Fruit fly (Drosophila melanogaster) whole organism, wandering third instar larva: ENCODE results near the gene Uro.
A peak's percentile ranks its signal among the peaks of the same experiment; 100 is the strongest.

Source experiments
- Abd-B ChIP-seq: fragments of >200 bp; optimal IDR thresholded peaks from 2 replicates; lab custom pipeline; 2017; ENCODE audit warnings: missing biosample characterization, missing genetic modification characterization
- CG32264 ChIP-seq: fragments of 200-800 bp; sonication (Bioruptor generic); optimal IDR thresholded peaks from 2 replicates; lab custom pipeline; 2016; ENCODE audit warnings: missing biosample characterization, missing genetic modification characterization
- CG9705 ChIP-seq: fragments of 200-800 bp; sonication (Bioruptor generic); optimal IDR thresholded peaks from 2 replicates; lab custom pipeline; 2018; ENCODE audit warnings: missing biosample characterization, mild to moderate bottlenecking, missing genetic modification characterization
- CrebA ChIP-seq: fragments of 200-800 bp; sonication (Bioruptor generic); optimal IDR thresholded peaks from 2 replicates; lab custom pipeline; 2016; ENCODE audit warnings: missing biosample characterization, mild to moderate bottlenecking, missing genetic modification characterization, borderline replicate concordance
- Dfd ChIP-seq: fragments of >200 bp; optimal IDR thresholded peaks from 2 replicates; lab custom pipeline; 2017; ENCODE audit warnings: missing biosample characterization, missing genetic modification characterization
- Dif ChIP-seq: fragments of 200-275, 200-300 bp; sonication (Bioruptor generic); optimal IDR thresholded peaks from 2 replicates; lab custom pipeline; 2018; ENCODE audit warnings: missing biosample characterization, missing genetic modification characterization; ENCODE audit not compliant: partially characterized antibody
- GATAd ChIP-seq: sonication (Bioruptor generic); optimal IDR thresholded peaks from 2 replicates; lab custom pipeline; 2016; ENCODE audit warnings: missing biosample characterization, missing genetic modification characterization
- HLH106 ChIP-seq: fragments of 200-800 bp; optimal IDR thresholded peaks from 3 replicates; lab custom pipeline; 2019; ENCODE audit warnings: missing biosample characterization, mild to moderate bottlenecking, missing genetic modification characterization, moderate library complexity
- Hnf4 ChIP-seq: fragments of 200-800 bp; sonication (Bioruptor generic); optimal IDR thresholded peaks from 2 replicates; lab custom pipeline; 2016; ENCODE audit warnings: missing biosample characterization, mild to moderate bottlenecking, missing genetic modification characterization
- Hr78 ChIP-seq: fragments of >200 bp; optimal IDR thresholded peaks from 2 replicates; lab custom pipeline; 2017; ENCODE audit warnings: missing biosample characterization, missing genetic modification characterization
- Hr83 ChIP-seq: fragments of 200-300 bp; sonication (Bioruptor generic); optimal IDR thresholded peaks from 2 replicates; lab custom pipeline; 2016; ENCODE audit warnings: missing biosample characterization, mild to moderate bottlenecking, missing genetic modification characterization, moderate library complexity; ENCODE audit not compliant: poor library complexity, severe bottlenecking
- Jra ChIP-seq: sonication (Bioruptor generic); optimal IDR thresholded peaks from 2 replicates; lab custom pipeline; 2016; ENCODE audit warnings: missing biosample characterization, missing genetic modification characterization
- Mio ChIP-seq: sonication (Bioruptor generic); optimal IDR thresholded peaks from 2 replicates; lab custom pipeline; 2016; ENCODE audit warnings: missing biosample characterization, missing genetic modification characterization
- Myc ChIP-seq: fragments of >200 bp; optimal IDR thresholded peaks from 2 replicates; lab custom pipeline; 2017
- N ChIP-seq: fragments of >200 bp; optimal IDR thresholded peaks from 2 replicates; lab custom pipeline; 2018; ENCODE audit warnings: missing biosample characterization, missing external identifiers, missing genetic modification characterization
- OdsH ChIP-seq: fragments of 200-800 bp; sonication (Bioruptor generic); optimal IDR thresholded peaks from 2 replicates; lab custom pipeline; 2016; ENCODE audit warnings: missing biosample characterization, mild to moderate bottlenecking, missing genetic modification characterization
- Rel ChIP-seq, 2 experiments: fragments of 200-800 bp; sonication (Bioruptor generic) in 1 of 2; optimal IDR thresholded peaks; 2 replicates in 1 of 2; 3 replicates in 1 of 2; lab custom pipeline; 2016 to 2019; ENCODE audit warnings: mild to moderate bottlenecking in 2 of 2, missing biosample characterization in 2 of 2, missing genetic modification characterization in 2 of 2, moderate library complexity in 1 of 2
- Sp1 ChIP-seq: fragments of 200-800 bp; sonication (Bioruptor generic); optimal IDR thresholded peaks from 3 replicates; lab custom pipeline; 2019; ENCODE audit warnings: missing biosample characterization, mild to moderate bottlenecking, missing genetic modification characterization, moderate library complexity
- Vsx2 ChIP-seq: fragments of 200-300, 225-300 bp; sonication (Bioruptor generic); optimal IDR thresholded peaks from 2 replicates; lab custom pipeline; 2018; ENCODE audit warnings: missing biosample characterization, missing genetic modification characterization; ENCODE audit not compliant: partially characterized antibody
- br ChIP-seq: fragments of 200-800 bp; sonication (Bioruptor generic); optimal IDR thresholded peaks from 2 replicates; lab custom pipeline; 2016; ENCODE audit warnings: missing biosample characterization, missing genetic modification characterization
- brk ChIP-seq: fragments of 200-800 bp; sonication (Bioruptor generic); optimal IDR thresholded peaks from 2 replicates; lab custom pipeline; 2016; ENCODE audit warnings: missing biosample characterization, mild to moderate bottlenecking, missing genetic modification characterization
- dl ChIP-seq, 2 experiments: fragments of 175-275, 200-275 bp in 1 of 2; fragments of 200-275 bp in 1 of 2; sonication (Bioruptor generic); optimal IDR thresholded peaks; lab custom pipeline; 2018; ENCODE audit warnings: mild to moderate bottlenecking in 2 of 2, missing biosample characterization in 2 of 2, missing genetic modification characterization in 2 of 2, moderate library complexity in 2 of 2; ENCODE audit not compliant: partially characterized antibody in 2 of 2, insufficient read depth in 1 of 2
- dmrt93B ChIP-seq: fragments of 200-800 bp; sonication (Bioruptor generic); optimal IDR thresholded peaks from 2 replicates; lab custom pipeline; 2018; ENCODE audit warnings: missing biosample characterization, mild to moderate bottlenecking, missing genetic modification characterization
- dsf ChIP-seq: sonication (Bioruptor generic); optimal IDR thresholded peaks from 2 replicates; lab custom pipeline; 2016; ENCODE audit warnings: missing biosample characterization, missing genetic modification characterization, borderline replicate concordance
- ey ChIP-seq: fragments of 200-800 bp; sonication (Bioruptor generic); optimal IDR thresholded peaks from 2 replicates; lab custom pipeline; 2016; ENCODE audit warnings: missing biosample characterization, missing genetic modification characterization
- foxo ChIP-seq, 2 experiments: fragments of 200-800 bp; sonication (Bioruptor generic); optimal IDR thresholded peaks; 2 replicates in 1 of 2; 3 replicates in 1 of 2; lab custom pipeline; 2016 to 2017; ENCODE audit warnings: missing biosample characterization in 2 of 2, missing genetic modification characterization in 2 of 2
- fru ChIP-seq: fragments of 200-800 bp; sonication (Bioruptor generic); optimal IDR thresholded peaks from 3 replicates; lab custom pipeline; 2016; ENCODE audit warnings: missing biosample characterization, mild to moderate bottlenecking, missing genetic modification characterization
- h ChIP-seq: fragments of 200-800 bp; sonication (Bioruptor generic); optimal IDR thresholded peaks from 3 replicates; lab custom pipeline; 2016; ENCODE audit warnings: missing biosample characterization, mild to moderate bottlenecking, missing genetic modification characterization
- jim ChIP-seq: fragments of 175-275, 200-325 bp; sonication (Bioruptor generic); optimal IDR thresholded peaks from 2 replicates; lab custom pipeline; 2016; ENCODE audit warnings: missing biosample characterization, mild to moderate bottlenecking, missing genetic modification characterization
- lola ChIP-seq: fragments of >200 bp; optimal IDR thresholded peaks from 2 replicates; lab custom pipeline; 2017; ENCODE audit warnings: missing biosample characterization, missing genetic modification characterization
- pan ChIP-seq: fragments of >200 bp; optimal IDR thresholded peaks from 2 replicates; lab custom pipeline; 2017
- psq ChIP-seq: fragments of 200-800 bp; sonication (Bioruptor generic); optimal IDR thresholded peaks from 3 replicates; lab custom pipeline; 2017; ENCODE audit warnings: missing biosample characterization, mild to moderate bottlenecking, missing genetic modification characterization, moderate library complexity
- rgr ChIP-seq: fragments of 200-800 bp; sonication (Bioruptor generic); optimal IDR thresholded peaks from 3 replicates; lab custom pipeline; 2016; ENCODE audit warnings: missing biosample characterization, mild to moderate bottlenecking, missing genetic modification characterization
- sage ChIP-seq: fragments of 200-800 bp; sonication (Bioruptor generic); optimal IDR thresholded peaks from 2 replicates; lab custom pipeline; 2016; ENCODE audit warnings: missing biosample characterization, mild to moderate bottlenecking, missing genetic modification characterization
- sv ChIP-seq: fragments of 200-800 bp; sonication (Bioruptor generic); optimal IDR thresholded peaks from 3 replicates; lab custom pipeline; 2016; ENCODE audit warnings: missing biosample characterization, missing genetic modification characterization
- tai ChIP-seq: sonication (Bioruptor generic); optimal IDR thresholded peaks from 2 replicates; lab custom pipeline; 2016; ENCODE audit warnings: missing biosample characterization, missing genetic modification characterization
- usp ChIP-seq: fragments of >200 bp; optimal IDR thresholded peaks from 2 replicates; lab custom pipeline; 2017; ENCODE audit warnings: missing biosample characterization, missing genetic modification characterization
- woc ChIP-seq: sonication (Bioruptor generic); optimal IDR thresholded peaks from 2 replicates; lab custom pipeline; 2016; ENCODE audit warnings: missing biosample characterization, mild to moderate bottlenecking, missing genetic modification characterization

The Uro gene

dm6 chr2L:7781165-7781564 is 1.3 kb downstream of the Uro start, which contains the start of gene CG7164:
TSS of gene CG7164 (plus strand) at chr2L:7781465.
- TF ChIP-seq lola (GFP tag; lab: Kevin White, UChicago) (no peak), br (GFP tag; lab: Kevin White, UChicago) (no peak), Vsx2 (GFP tag; lab: Kevin White, UChicago) (no peak), Hr83 (GFP tag; lab: Kevin White, UChicago) (no peak)

- TF ChIP-seq Hr83 (GFP tag; lab: Kevin White, UChicago) = peak; percentile 61
- no peak for TF ChIP-seq usp (GFP tag; lab: Kevin White, UChicago)
- TF ChIP-seq CG32264 (GFP tag; lab: Kevin White, UChicago) = no peak
- no peak for TF ChIP-seq brk (GFP tag; lab: Kevin White, UChicago)
- peak; percentile 57 for TF ChIP-seq HLH106 (tag; lab: Kevin White, UChicago)
- TF ChIP-seq Hr78 (GFP tag; lab: Kevin White, UChicago) = no peak
- TF ChIP-seq h (GFP tag; lab: Kevin White, UChicago) = peak; percentile 68
- no peak for TF ChIP-seq Dif
- peak; percentile 58 for TF ChIP-seq OdsH (GFP tag; lab: Kevin White, UChicago)
- TF ChIP-seq Rel (GFP tag; optimal IDR thresholded peaks at IDR 0.05; lab: Kevin White, UChicago) = peak; percentile 8
- TF ChIP-seq Rel (tag; optimal IDR thresholded peaks at IDR 0.05; lab: Kevin White, UChicago) = no peak
- TF ChIP-seq dmrt93B = no peak
- peak; percentile 52 for TF ChIP-seq br (GFP tag; lab: Kevin White, UChicago)
- peak; percentile 56 for TF ChIP-seq sage (GFP tag; lab: Kevin White, UChicago)
- no peak for TF ChIP-seq Sp1
- no peak for TF ChIP-seq N (GFP tag; lab: Kevin White, UChicago)
- TF ChIP-seq Myc = no peak
- TF ChIP-seq Vsx2 (GFP tag; lab: Kevin White, UChicago) = no peak
- no peak for TF ChIP-seq Hnf4 (GFP tag; lab: Kevin White, UChicago)
- peak; percentile 66 for TF ChIP-seq rgr (GFP tag; lab: Kevin White, UChicago)
- TF ChIP-seq woc (GFP tag; lab: Kevin White, UChicago) = no peak
- TF ChIP-seq dl (GFP tag; optimal IDR thresholded peaks at IDR 0.05; lab: Kevin White, UChicago; ENCODE audit: insufficient read depth in 1 of 2, partially characterized antibody in 2 of 2) = no peak
- TF ChIP-seq Abd-B (GFP tag; lab: Kevin White, UChicago) = no peak
- TF ChIP-seq lola (GFP tag; lab: Kevin White, UChicago) = no peak
- no peak for TF ChIP-seq tai (GFP tag; lab: Kevin White, UChicago)
- TF ChIP-seq Jra (GFP tag; lab: Kevin White, UChicago) = peak; percentile 6
- peak; percentile 24 for TF ChIP-seq sv (GFP tag; lab: Kevin White, UChicago)
- TF ChIP-seq foxo (GFP tag; optimal IDR thresholded peaks at IDR 0.05; lab: Kevin White, UChicago) = peak in 1 of 2 experiments; percentile 74
- no peak for TF ChIP-seq jim (GFP tag; lab: Kevin White, UChicago)
- TF ChIP-seq CG9705 (GFP tag; lab: Kevin White, UChicago) = no peak
- no peak for TF ChIP-seq dsf
- no peak for TF ChIP-seq GATAd (GFP tag; lab: Kevin White, UChicago)
- no peak for TF ChIP-seq Mio
- TF ChIP-seq CrebA = no peak
- TF ChIP-seq pan = no peak
- peak; percentile 49 for TF ChIP-seq psq (GFP tag; lab: Kevin White, UChicago)
- peak; percentile 58 for TF ChIP-seq fru (GFP tag; lab: Kevin White, UChicago)
- no peak for TF ChIP-seq Dfd
- TF ChIP-seq ey (GFP tag; lab: Kevin White, UChicago) = peak; percentile 56
Observed at dm6 chr2L:7782788-7783401, 3.0 kb downstream of the Uro start, which contains the start of gene Brd7-9. TSS of gene Brd7-9 (plus strand) at chr2L:7782865.
